Fruit fly (Drosophila melanogaster): Measurements from ENCODE around the gene Atg17.

Gene Atg17

dm6 chr3R:5660198-5660893 lies 9.2 kb upstream of the Atg17 start, which contains the start of gene Wdr33 (continued):
- peak; percentile 48 for TF ChIP-seq CG4424 (GFP tag; optimal IDR thresholded peaks at IDR 0.05)
- no peak for TF ChIP-seq Optix (GFP tag; IDR thresholded peaks at IDR 0.05)
- peak in 1 of 2 experiments; percentile 0 for TF ChIP-seq Pdp1 (GFP tag; optimal IDR thresholded peaks at IDR 0.05)
- TF ChIP-seq CG2678 (tag; optimal IDR thresholded peaks at IDR 0.05), result peak; percentile 60
- peak; percentile 42; the same call in 2 of the 3 replicates for TF ChIP-seq jigr1 (GFP tag; IDR thresholded peaks at IDR 0.05)
- peak; percentile 96 for TF ChIP-seq Dll (GFP tag; IDR thresholded peaks at IDR 0.05; ENCODE audit: partially characterized antibody)
- no peak for TF ChIP-seq Lim3 (GFP tag; IDR thresholded peaks at IDR 0.05)
- 0 out of 3 replicates have a peak, but pooled peaks have one; percentile 23 for TF ChIP-seq ken (GFP tag; IDR thresholded peaks at IDR 0.05)
- peak; percentile 68; the same call in 1 of the 2 replicates for TF ChIP-seq CG42726 (GFP tag; IDR thresholded peaks at IDR 0.05; ENCODE audit: partially characterized antibody)
- TF ChIP-seq CG12744 (GFP tag; optimal IDR thresholded peaks at IDR 0.05), result no peak
- no peak for TF ChIP-seq org-1 (GFP tag; optimal IDR thresholded peaks at IDR 0.05)
- peak; percentile 19 for TF ChIP-seq CG2712 (tag; optimal IDR thresholded peaks at IDR 0.05)
- TF ChIP-seq CG16815 (GFP tag; optimal IDR thresholded peaks at IDR 0.05), result peak; percentile 30
- peak; percentile 62; the same call in 2 of the 3 replicates for TF ChIP-seq row (GFP tag; IDR thresholded peaks at IDR 0.05)
- peak; percentile 84 for TF ChIP-seq unc-4 (GFP tag; IDR thresholded peaks at IDR 0.05; ENCODE audit: partially characterized antibody)
- peak; percentile 82 for TF ChIP-seq nerfin-2 (GFP tag; IDR thresholded peaks at IDR 0.05; ENCODE audit: partially characterized antibody)
- TF ChIP-seq CG6272 (GFP tag; IDR thresholded peaks at IDR 0.05), result 0 out of 2 replicates have a peak, but pooled peaks have one; percentile 19
- TF ChIP-seq CG30431 (GFP tag; optimal IDR thresholded peaks at IDR 0.05), result no peak
- peak in 1 of 3 experiments; percentile 56 for TF ChIP-seq lola (GFP tag; optimal IDR thresholded peaks at IDR 0.05)
- TF ChIP-seq CG3726 (GFP tag; IDR thresholded peaks at IDR 0.05), result no peak
- TF ChIP-seq gce (GFP tag; IDR thresholded peaks at IDR 0.05), result no peak
- TF ChIP-seq CG6765 (GFP tag; optimal IDR thresholded peaks at IDR 0.05), result no peak
- TF ChIP-seq danr (GFP tag; IDR thresholded peaks at IDR 0.05), result 0 out of 2 replicates have a peak, but pooled peaks have one; percentile 17
- no peak for TF ChIP-seq CG6813 (GFP tag; optimal IDR thresholded peaks at IDR 0.05)
- TF ChIP-seq sug (tag; optimal IDR thresholded peaks at IDR 0.05), result peak; percentile 10
- peak; percentile 28; the same call in 1 of the 2 replicates for TF ChIP-seq al (GFP tag; IDR thresholded peaks at IDR 0.05)
- TF ChIP-seq salm (tag; optimal IDR thresholded peaks at IDR 0.05), result no peak
- TF ChIP-seq cwo (GFP tag; optimal IDR thresholded peaks at IDR 0.05), result no peak
- TF ChIP-seq en (GFP tag; optimal IDR thresholded peaks at IDR 0.05), result no peak
- TF ChIP-seq CG6683 (GFP tag; optimal IDR thresholded peaks at IDR 0.05), result no peak
- TF ChIP-seq Mad (GFP tag; optimal IDR thresholded peaks at IDR 0.05), result no peak
- peak; percentile 25; the same call in 1 of the 2 replicates for TF ChIP-seq Ptx1 (GFP tag; IDR thresholded peaks at IDR 0.05)
- no peak for TF ChIP-seq CG6254 (GFP tag; optimal IDR thresholded peaks at IDR 0.05)
- peak; percentile 48 for TF ChIP-seq Oli (tag; optimal IDR thresholded peaks at IDR 0.05)
- TF ChIP-seq CG11398 (GFP tag; optimal IDR thresholded peaks at IDR 0.05), result no peak
- peak; percentile 25; the same call in 1 of the 2 replicates for TF ChIP-seq sisA (GFP tag; IDR thresholded peaks at IDR 0.05)
- peak; percentile 64 for TF ChIP-seq stwl (tag; optimal IDR thresholded peaks at IDR 0.05)
- TF ChIP-seq CG7745 (tag; optimal IDR thresholded peaks at IDR 0.05), result no peak
- peak; percentile 84 for TF ChIP-seq HLH4C (GFP tag; IDR thresholded peaks at IDR 0.05; ENCODE audit: partially characterized antibody)
- TF ChIP-seq pzg (GFP tag; optimal IDR thresholded peaks at IDR 0.05), result peak; percentile 33
- peak; percentile 64 for TF ChIP-seq Dref (GFP tag; IDR thresholded peaks at IDR 0.05)
- TF ChIP-seq CG4282 (GFP tag; optimal IDR thresholded peaks at IDR 0.05), result no peak
- no peak for TF ChIP-seq Awh (GFP tag; IDR thresholded peaks at IDR 0.05)
- peak; percentile 22 for TF ChIP-seq bcd (GFP tag; optimal IDR thresholded peaks at IDR 0.05)
- TF ChIP-seq gcm2 (GFP tag; optimal IDR thresholded peaks at IDR 0.05), result no peak
- peak; percentile 95 for TF ChIP-seq Scr (GFP tag; IDR thresholded peaks at IDR 0.05; ENCODE audit: partially characterized antibody)
- peak; percentile 18 for TF ChIP-seq CG10654 (GFP tag; optimal IDR thresholded peaks at IDR 0.05)
- no peak for TF ChIP-seq CG11093 (GFP tag; IDR thresholded peaks at IDR 0.05)
